ENCODE assay signal across 1 worm cellular context in the genomic region with DNA sequence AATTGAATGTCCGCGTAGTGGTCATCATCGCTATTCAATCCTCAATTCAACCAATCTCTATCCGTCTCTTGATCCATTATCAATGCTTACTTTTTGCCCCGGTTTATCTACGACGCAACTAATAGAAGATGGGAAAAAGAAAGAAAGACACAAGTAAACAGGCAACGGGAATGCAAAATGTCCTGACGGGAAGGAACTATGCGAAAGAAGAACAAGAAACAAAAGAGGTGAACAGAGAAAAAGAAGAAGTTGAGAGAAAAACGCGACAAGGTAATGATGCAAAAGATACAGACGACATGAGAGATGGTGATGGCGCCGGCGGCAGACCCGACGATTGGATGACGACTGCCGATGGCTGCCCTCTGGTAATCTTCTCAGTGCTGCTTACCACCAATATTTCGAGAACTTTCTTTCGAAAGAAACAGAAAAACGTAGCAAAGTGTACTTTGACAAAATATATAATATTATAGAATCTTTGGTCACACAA.
TF ChIP-seq lines count a peak whose summit lies in the region.

No protein-coding gene starts in this region.

TF ChIP-seq in whole organism, L1 larva, 84 proteins besides CTCF, POLR2A, EP300 and RAD21 (continued from another document):
- TF ChIP-seq aha-1 (tag; optimal IDR thresholded peaks at IDR 0.05; lab: Kevin White, UChicago) (no peak), efl-3 (GFP tag; optimal IDR thresholded peaks at IDR 0.05; lab: Kevin White, UChicago) (no peak), nhr-28 (tag; optimal IDR thresholded peaks at IDR 0.05; lab: Kevin White, UChicago) (no peak), nhr-85 (tag; lab: Kevin White, UChicago) (peak; percentile 94), C34B4.2 (tag; optimal IDR thresholded peaks at IDR 0.05; lab: Kevin White, UChicago) (no peak), hlh-17 (GFP tag; optimal IDR thresholded peaks at IDR 0.05; lab: Kevin White, UChicago; ENCODE audit: borderline replicate concordance) (no peak), elt-2 (tag; optimal IDR thresholded peaks at IDR 0.05; lab: Kevin White, UChicago) (peak; percentile 78), nhr-71 (tag; optimal IDR thresholded peaks at IDR 0.05; lab: Kevin White, UChicago) (peak; percentile 90), mef-2 (tag; optimal IDR thresholded peaks at IDR 0.05; lab: Kevin White, UChicago) (no peak), fkh-10 (GFP tag; optimal IDR thresholded peaks at IDR 0.05; lab: Kevin White, UChicago) (no peak), ets-5 (GFP tag; IDR thresholded peaks at IDR 0.05; lab: Robert Waterston, UW) (no peak), fkh-8 (tag; optimal IDR thresholded peaks at IDR 0.05; lab: Kevin White, UChicago) (no peak), fos-1 (tag; optimal IDR thresholded peaks at IDR 0.05; lab: Kevin White, UChicago) (peak; percentile 35), aly-2 (tag; optimal IDR thresholded peaks at IDR 0.05; lab: Kevin White, UChicago) (no peak), unc-62 (GFP tag; optimal IDR thresholded peaks at IDR 0.05; lab: Kevin White, UChicago) (no peak), pqm-1 (tag; optimal IDR thresholded peaks at IDR 0.05; lab: Kevin White, UChicago) (no peak), mep-1 (tag; optimal IDR thresholded peaks at IDR 0.05; lab: Kevin White, UChicago) (peak; percentile 86), tlp-1 (tag; optimal IDR thresholded peaks at IDR 0.05; lab: Kevin White, UChicago) (no peak), elt-3 (tag; optimal IDR thresholded peaks at IDR 0.05; lab: Kevin White, UChicago) (peak; percentile 45 to 89 (median 70)), ztf-4 (tag; optimal IDR thresholded peaks at IDR 0.05; lab: Kevin White, UChicago) (peak; percentile 23), unc-86 (tag; optimal IDR thresholded peaks at IDR 0.05; lab: Kevin White, UChicago) (no peak), dsc-1 (tag; optimal IDR thresholded peaks at IDR 0.05; lab: Kevin White, UChicago) (no peak), nhr-12 (tag; optimal IDR thresholded peaks at IDR 0.05; lab: Kevin White, UChicago) (no peak)
